Worm (Caenorhabditis elegans) whole organism, midembryonic: ENCODE data around the gene Y45F10C.1.

Experiments used
- T22C8.4 ChIP-seq: fragments of 200-800 bp; sonication (Bioruptor generic); IDR thresholded peaks from 2 replicates; pipeline ENCODE4 v1.3.6; 2022; ENCODE audit warnings: missing genetic modification characterization, missing compliant biosample characterization
- cog-1 ChIP-seq: sonication (generic microtip); optimal IDR thresholded peaks from 2 replicates; lab custom pipeline; 2016; ENCODE audit warnings: missing genetic modification characterization, missing compliant biosample characterization
- flt-1 ChIP-seq: fragments of 200-800 bp; sonication (Bioruptor generic); IDR thresholded peaks from 2 replicates; pipeline ENCODE4 v1.3.6; 2022; ENCODE audit warnings: missing genetic modification characterization, missing compliant biosample characterization
- klf-2 ChIP-seq: fragments of 200-800 bp; sonication (Bioruptor generic); conservative IDR thresholded peaks from 2 replicates; pipeline ENCODE4 v1.3.6; 2022; ENCODE audit warnings: missing genetic modification reagents, missing genetic modification characterization, missing compliant biosample characterization
- med-1 ChIP-seq: sonication (generic microtip); optimal IDR thresholded peaks from 2 replicates; lab custom pipeline; 2017; ENCODE audit warnings: missing genetic modification characterization, mild to moderate bottlenecking, missing compliant biosample characterization, antibody characterized with exemption, missing genetic modification reagents; ENCODE audit not compliant: insufficient read depth
- ref-1 ChIP-seq: fragments of 200-800 bp; sonication (Bioruptor generic); conservative IDR thresholded peaks from 2 replicates; pipeline ENCODE4 v1.3.6; 2022; ENCODE audit warnings: missing genetic modification reagents, missing genetic modification characterization, missing compliant biosample characterization
- tab-1 ChIP-seq: fragments of 200-800 bp; sonication (Bioruptor generic); IDR thresholded peaks from 2 replicates; pipeline ENCODE4 v1.3.6; 2022; ENCODE audit warnings: missing genetic modification characterization, missing compliant biosample characterization
- ztf-23 ChIP-seq: fragments of 200-800 bp; sonication (Bioruptor generic); IDR thresholded peaks from 2 replicates; pipeline ENCODE4 v1.3.6; 2022; ENCODE audit warnings: missing genetic modification reagents, missing genetic modification characterization, missing compliant biosample characterization
- ztf-29 ChIP-seq: fragments of 200-800 bp; sonication (Bioruptor generic); IDR thresholded peaks from 2 replicates; pipeline ENCODE4 v1.3.6; 2022; ENCODE audit warnings: missing genetic modification reagents, missing genetic modification characterization, missing compliant biosample characterization

- TF ChIP-seq ztf-23 (GFP tag; lab: Robert Waterston, UW) (no peak), klf-2 (GFP tag; lab: Robert Waterston, UW) (no peak), cog-1 (tag; lab: Kevin White, UChicago) (no peak), flt-1 (GFP tag; lab: Robert Waterston, UW) (no peak), ztf-29 (GFP tag; lab: Robert Waterston, UW) (no peak), T22C8.4 (GFP tag; lab: Robert Waterston, UW) (no peak), med-1 (GFP tag; lab: Kevin White, UChicago) (no peak), ref-1 (GFP tag; lab: Robert Waterston, UW) (no peak), tab-1 (no peak)
Observed at ce11 chrIV:13633165-13633564, 26.2 kb downstream of the Y45F10C.1 start, which contains the start of gene fbxa-98.
